Worm (Caenorhabditis elegans) whole organism, L3 larva: ENCODE measurements around the gene C50D2.1.
"Not testable (repeated sequence)": the region's sequence is repeated elsewhere in the genome, so short reads cannot be mapped to it uniquely, and the experiment has no call there.

Experiments
- nhr-11 ChIP-seq: fragments of 150-350 bp; optimal IDR thresholded peaks from 2 replicates; lab custom pipeline; 2014; ENCODE audit warnings: missing biosample characterization, missing genetic modification characterization
- skn-1 ChIP-seq: fragments of 150-350 bp; optimal IDR thresholded peaks from 2 replicates; lab custom pipeline; 2014; ENCODE audit warnings: missing biosample characterization, missing genetic modification characterization

ce11 chrII:98894-99293 is 12.5 kb upstream of the C50D2.1 start, which contains the start of gene C50D2.10:
- TF ChIP-seq nhr-11, skn-1 (tag; lab: Kevin White, UChicago): not testable (repeated sequence)
